Fruit fly (Drosophila melanogaster) whole organism, embryonic: ENCODE results near the gene Exo70.

Experiments
- Abd-B ChIP-seq: fragments of 200-800 bp; sonication (Bioruptor generic); optimal IDR thresholded peaks from 2 replicates; lab custom pipeline; 2018; ENCODE audit warnings: missing biosample characterization, mild to moderate bottlenecking, missing genetic modification characterization, moderate library complexity
- CG10267 ChIP-seq: fragments of 200-800 bp; sonication (Bioruptor generic); optimal IDR thresholded peaks from 2 replicates; lab custom pipeline; 2018; ENCODE audit warnings: missing biosample characterization, mild to moderate bottlenecking, missing genetic modification characterization, moderate library complexity
- CG10654 ChIP-seq: fragments of 200-800 bp; sonication (Bioruptor generic); optimal IDR thresholded peaks from 2 replicates; lab custom pipeline; 2016; ENCODE audit warnings: missing biosample characterization, missing genetic modification characterization
- CG10979 ChIP-seq: fragments of 200-800 bp; sonication (Bioruptor generic); optimal IDR thresholded peaks from 2 replicates; lab custom pipeline; 2018; ENCODE audit warnings: missing biosample characterization, mild to moderate bottlenecking, missing genetic modification characterization, moderate library complexity
- CG11695 ChIP-seq: fragments of 200-800 bp; sonication (Bioruptor generic); IDR thresholded peaks from 3 replicates; pipeline ENCODE4 v1.3.6; 2022; ENCODE audit warnings: missing biosample characterization, missing genetic modification characterization
- CG12659 ChIP-seq: fragments of 200-800 bp; sonication (Bioruptor generic); optimal IDR thresholded peaks from 3 replicates; lab custom pipeline; 2017; ENCODE audit warnings: mild to moderate bottlenecking, missing biosample characterization, missing genetic modification reagents, missing genetic modification characterization
- CG13287 ChIP-seq: fragments of 200-800 bp; sonication (Bioruptor generic); IDR thresholded peaks from 2 replicates; pipeline ENCODE4 v1.3.6; 2022; ENCODE audit warnings: missing biosample characterization, missing genetic modification characterization; ENCODE audit not compliant: partially characterized antibody
- CG13624 ChIP-seq: fragments of 200-800 bp; sonication (Bioruptor generic); optimal IDR thresholded peaks from 2 replicates; lab custom pipeline; 2016; ENCODE audit warnings: missing biosample characterization, missing genetic modification characterization
- CG15514 ChIP-seq: fragments of 200-800 bp; sonication (Bioruptor generic); optimal IDR thresholded peaks from 3 replicates; lab custom pipeline; 2017; ENCODE audit warnings: missing biosample characterization, missing genetic modification characterization, mild to moderate bottlenecking, moderate library complexity, missing genetic modification reagents
- CG15696 ChIP-seq: fragments of 200-800 bp; sonication (Bioruptor generic); optimal IDR thresholded peaks from 2 replicates; lab custom pipeline; 2019; ENCODE audit warnings: missing biosample characterization, mild to moderate bottlenecking, missing genetic modification characterization, moderate library complexity
- CG17186 ChIP-seq: fragments of 200-800 bp; sonication (Bioruptor generic); optimal IDR thresholded peaks from 3 replicates; lab custom pipeline; 2017; ENCODE audit warnings: missing biosample characterization, missing genetic modification reagents, missing genetic modification characterization
- CG1792 ChIP-seq: fragments of 200-800 bp; sonication (Bioruptor generic); optimal IDR thresholded peaks from 2 replicates; lab custom pipeline; 2016; ENCODE audit warnings: missing biosample characterization, missing genetic modification characterization
- CG18599 ChIP-seq: fragments of 200-800 bp; sonication (Bioruptor generic); optimal IDR thresholded peaks from 3 replicates; lab custom pipeline; 2017; ENCODE audit warnings: missing biosample characterization, missing genetic modification characterization, mild to moderate bottlenecking, moderate library complexity, missing genetic modification reagents
- CG2712 ChIP-seq: fragments of 200-800 bp; optimal IDR thresholded peaks from 3 replicates; lab custom pipeline; 2019; ENCODE audit warnings: missing biosample characterization, mild to moderate bottlenecking, missing genetic modification characterization, moderate library complexity
- CG32767 ChIP-seq: fragments of 200-800 bp; sonication (Bioruptor generic); IDR thresholded peaks from 2 replicates; pipeline ENCODE4 v1.3.6; 2022; ENCODE audit warnings: missing biosample characterization, missing genetic modification characterization
- CG32772 ChIP-seq: fragments of 200-800 bp; sonication (Bioruptor generic); IDR thresholded peaks from 2 replicates; pipeline ENCODE4 v1.3.6; 2022; ENCODE audit warnings: missing biosample characterization, missing genetic modification characterization
- CG4404 ChIP-seq: fragments of 200-800 bp; sonication (Bioruptor generic); IDR thresholded peaks from 2 replicates; pipeline ENCODE4 v1.3.6; 2022; ENCODE audit warnings: missing biosample characterization, missing genetic modification characterization
- CG4617 ChIP-seq: fragments of 200-800 bp; sonication (Bioruptor generic); optimal IDR thresholded peaks from 3 replicates; lab custom pipeline; 2016; ENCODE audit warnings: missing biosample characterization, missing genetic modification characterization, borderline replicate concordance
- CG7987 ChIP-seq: fragments of 200-800 bp; sonication (Bioruptor generic); optimal IDR thresholded peaks from 2 replicates; lab custom pipeline; 2018; ENCODE audit warnings: missing biosample characterization, mild to moderate bottlenecking, missing genetic modification characterization, moderate library complexity
- Dek ChIP-seq: fragments of 200-800 bp; sonication (Bioruptor generic); optimal IDR thresholded peaks from 3 replicates; lab custom pipeline; 2019; ENCODE audit warnings: missing biosample characterization, mild to moderate bottlenecking, missing genetic modification characterization, moderate library complexity
- Dref ChIP-seq: fragments of 200-800 bp; sonication (Bioruptor generic); IDR thresholded peaks from 2 replicates; pipeline ENCODE4 v1.3.6; 2022; ENCODE audit warnings: missing biosample characterization, missing genetic modification characterization
- Ets97D ChIP-seq: fragments of 200-800 bp; sonication (Bioruptor generic); optimal IDR thresholded peaks from 3 replicates; lab custom pipeline; 2016; ENCODE audit warnings: missing biosample characterization, missing genetic modification characterization
- HLH4C ChIP-seq: fragments of 200-800 bp; sonication (Bioruptor generic); IDR thresholded peaks from 3 replicates; pipeline ENCODE4 v1.3.6; 2022; ENCODE audit warnings: missing biosample characterization, missing genetic modification characterization; ENCODE audit not compliant: partially characterized antibody
- Hr78 ChIP-seq, 2 experiments: fragments of 200-800 bp in 1 of 2; fragments of >200 bp in 1 of 2; sonication (Bioruptor generic) in 1 of 2; optimal IDR thresholded peaks; 2 replicates each; lab custom pipeline; 2017 to 2019; ENCODE audit warnings: missing biosample characterization in 2 of 2, missing genetic modification characterization in 2 of 2, mild to moderate bottlenecking in 1 of 2, moderate library complexity in 1 of 2
- Lhr ChIP-seq: fragments of 200-800 bp; sonication (Bioruptor generic); optimal IDR thresholded peaks from 3 replicates; lab custom pipeline; 2017; ENCODE audit warnings: mild to moderate bottlenecking, missing biosample characterization, missing genetic modification reagents, missing genetic modification characterization
- Max ChIP-seq: fragments of 200-800 bp; sonication (Bioruptor generic); optimal IDR thresholded peaks from 2 replicates; lab custom pipeline; 2016; ENCODE audit warnings: missing biosample characterization, mild to moderate bottlenecking, missing genetic modification characterization
- Med ChIP-seq: fragments of 200-800 bp; sonication (Bioruptor generic); peaks from one replicate; lab custom pipeline; 2016; ENCODE audit warnings: missing biosample characterization, missing genetic modification characterization, mild to moderate bottlenecking, inconsistent platforms, moderate library complexity
- NC2β ChIP-seq: fragments of 200-800 bp; sonication (Bioruptor generic); optimal IDR thresholded peaks from 2 replicates; lab custom pipeline; 2016; ENCODE audit warnings: missing biosample characterization, missing genetic modification characterization
- Sry-δ ChIP-seq: fragments of 200-800 bp; sonication (Bioruptor generic); optimal IDR thresholded peaks from 2 replicates; lab custom pipeline; 2016; ENCODE audit warnings: missing biosample characterization, missing genetic modification characterization
- Xbp1 ChIP-seq: fragments of 200-800 bp; sonication (Bioruptor generic); optimal IDR thresholded peaks from 3 replicates; lab custom pipeline; 2016; ENCODE audit warnings: missing biosample characterization, mild to moderate bottlenecking, missing genetic modification characterization
- YL-1 ChIP-seq: fragments of 200-800 bp; sonication (Bioruptor generic); optimal IDR thresholded peaks from 3 replicates; lab custom pipeline; 2017; ENCODE audit warnings: missing biosample characterization, mild to moderate bottlenecking, missing genetic modification characterization
- disco-r ChIP-seq: fragments of 200-800 bp; sonication (Bioruptor generic); optimal IDR thresholded peaks from 2 replicates; lab custom pipeline; 2016; ENCODE audit warnings: missing biosample characterization, missing genetic modification characterization
- fd3F ChIP-seq: fragments of 200-800 bp; sonication (Bioruptor generic); optimal IDR thresholded peaks from 2 replicates; lab custom pipeline; 2018; ENCODE audit warnings: missing biosample characterization, mild to moderate bottlenecking, missing genetic modification characterization, moderate library complexity
- hkb ChIP-seq, 2 experiments: fragments of 200-800 bp in 1 of 2; fragments of >200 bp in 1 of 2; sonication (Bioruptor generic) in 1 of 2; IDR thresholded peaks in 1 of 2; optimal IDR thresholded peaks in 1 of 2; 2 replicates each; pipeline versions ENCODE4 v1.3.6 to Lab custom; 2017 to 2022; ENCODE audit warnings: missing biosample characterization in 1 of 2, missing genetic modification characterization in 1 of 2
- insv ChIP-seq, 2 experiments: fragments of 200-800 bp; sonication (Bioruptor generic); optimal IDR thresholded peaks; 3 replicates each; lab custom pipeline; 2016 to 2018; ENCODE audit warnings: missing biosample characterization in 2 of 2, missing genetic modification characterization in 2 of 2
- kah ChIP-seq: fragments of 200-800 bp; sonication (Bioruptor generic); optimal IDR thresholded peaks from 2 replicates; lab custom pipeline; 2018; ENCODE audit warnings: missing biosample characterization, mild to moderate bottlenecking, missing genetic modification characterization
- nau ChIP-seq: fragments of 200-800 bp; sonication (Bioruptor generic); optimal IDR thresholded peaks from 3 replicates; lab custom pipeline; 2017; ENCODE audit warnings: missing biosample characterization, mild to moderate bottlenecking, missing genetic modification characterization, missing genetic modification reagents
- oc ChIP-seq: fragments of 200-800 bp; sonication (Bioruptor generic); optimal IDR thresholded peaks from 2 replicates; lab custom pipeline; 2018; ENCODE audit warnings: missing biosample characterization, mild to moderate bottlenecking, missing genetic modification characterization, moderate library complexity
- odd ChIP-seq: fragments of 200-800 bp; sonication (Bioruptor generic); optimal IDR thresholded peaks from 2 replicates; lab custom pipeline; 2017; ENCODE audit warnings: missing biosample characterization, mild to moderate bottlenecking, missing genetic modification characterization
- pfk ChIP-seq: fragments of 200-800 bp; sonication (Bioruptor generic); optimal IDR thresholded peaks from 2 replicates; lab custom pipeline; 2018; ENCODE audit warnings: missing biosample characterization, mild to moderate bottlenecking, missing genetic modification characterization, moderate library complexity
- phol ChIP-seq: fragments of 200-800 bp; sonication (Bioruptor generic); optimal IDR thresholded peaks from 3 replicates; lab custom pipeline; 2018; ENCODE audit warnings: missing biosample characterization, mild to moderate bottlenecking, missing genetic modification characterization, moderate library complexity
- salm ChIP-seq: fragments of 200-800 bp; sonication (Bioruptor generic); optimal IDR thresholded peaks from 2 replicates; lab custom pipeline; 2018; ENCODE audit warnings: missing biosample characterization, mild to moderate bottlenecking, missing genetic modification characterization
- scrt ChIP-seq: fragments of 200-800 bp; sonication (Bioruptor generic); optimal IDR thresholded peaks from 2 replicates; lab custom pipeline; 2018; ENCODE audit warnings: missing biosample characterization, mild to moderate bottlenecking, missing genetic modification characterization, moderate library complexity
- sd ChIP-seq: fragments of 200-800 bp; sonication (Bioruptor generic); optimal IDR thresholded peaks from 3 replicates; lab custom pipeline; 2018; ENCODE audit warnings: missing biosample characterization, mild to moderate bottlenecking, missing genetic modification characterization, moderate library complexity
- sens ChIP-seq: fragments of 200-800 bp; sonication (Bioruptor generic); peaks from one replicate; lab custom pipeline; 2016; ENCODE audit warnings: missing biosample characterization, missing genetic modification characterization
- slp2 ChIP-seq: fragments of 200-800 bp; sonication (Bioruptor generic); optimal IDR thresholded peaks from 2 replicates; lab custom pipeline; 2016; ENCODE audit warnings: missing biosample characterization, missing genetic modification characterization
- stwl ChIP-seq: fragments of 200-800 bp; sonication (Bioruptor generic); optimal IDR thresholded peaks from 3 replicates; lab custom pipeline; 2018; ENCODE audit warnings: missing biosample characterization, mild to moderate bottlenecking, missing genetic modification characterization, moderate library complexity
- trh ChIP-seq: fragments of 200-800 bp; sonication (Bioruptor generic); optimal IDR thresholded peaks from 2 replicates; lab custom pipeline; 2016; ENCODE audit warnings: missing biosample characterization, missing genetic modification characterization
- yki ChIP-seq: fragments of >200 bp; optimal IDR thresholded peaks from 3 replicates; lab custom pipeline; 2018

The Exo70 gene

dm6 chr3L:8411439-8411897, at the start of gene Exo70:
Exo70 (plus strand) TSS chr3L:8411851.
- TF ChIP-seq CG18599, result no peak
- TF ChIP-seq CG32772 (GFP tag; lab: Robert Waterston, UW), result peak; percentile 64
- TF ChIP-seq CG15696 (tag; lab: Kevin White, UChicago), result no peak
- TF ChIP-seq CG15514 (GFP tag; lab: Kevin White, UChicago), result peak; percentile 43
- no peak for TF ChIP-seq trh
- no peak for TF ChIP-seq yki
- no peak for TF ChIP-seq odd
- peak; percentile 38 for TF ChIP-seq YL-1
- peak; percentile 23 for TF ChIP-seq Max (GFP tag; lab: Kevin White, UChicago)
- peak; percentile 82 for TF ChIP-seq sd (tag; lab: Kevin White, UChicago)
- no peak for TF ChIP-seq CG7987 (GFP tag; lab: Kevin White, UChicago)
- TF ChIP-seq hkb (optimal IDR thresholded peaks at IDR 0.05; lab: Kevin White, UChicago), result peak; percentile 24
- no peak for TF ChIP-seq hkb (GFP tag; IDR thresholded peaks at IDR 0.05; lab: Robert Waterston, UW)
- peak; percentile 15 for TF ChIP-seq CG10979
- peak; percentile 36 for TF ChIP-seq Xbp1 (GFP tag; lab: Kevin White, UChicago)
- TF ChIP-seq Dref (GFP tag; lab: Robert Waterston, UW), result no peak
- peak; percentile 31 for TF ChIP-seq Lhr (GFP tag; lab: Kevin White, UChicago)
- TF ChIP-seq CG13624 (GFP tag; lab: Kevin White, UChicago), result no peak
- peak; percentile 13 for TF ChIP-seq CG2712 (tag; lab: Kevin White, UChicago)
- TF ChIP-seq Hr78 (GFP tag; optimal IDR thresholded peaks at IDR 0.05; lab: Kevin White, UChicago), result no peak
- no peak for TF ChIP-seq CG4404 (GFP tag; lab: Robert Waterston, UW)
- no peak for TF ChIP-seq Dek (tag; lab: Kevin White, UChicago)
- no peak for TF ChIP-seq CG10654 (GFP tag; lab: Kevin White, UChicago)
- peak in 1 of 2 experiments; percentile 19 for TF ChIP-seq insv (GFP tag; optimal IDR thresholded peaks at IDR 0.05; lab: Kevin White, UChicago)
- peak; percentile 13 for TF ChIP-seq salm (tag; lab: Kevin White, UChicago)
- peak; percentile 50 for TF ChIP-seq Sry-δ
- peak; percentile 90 for TF ChIP-seq sens (GFP tag; lab: Kevin White, UChicago)
- no peak for TF ChIP-seq CG1792
- peak; percentile 28; the same call in 1 of the 2 replicates for TF ChIP-seq CG13287 (GFP tag; lab: Robert Waterston, UW)
- peak; percentile 17 for TF ChIP-seq Abd-B (GFP tag; lab: Kevin White, UChicago)
- peak; percentile 69 for TF ChIP-seq stwl (tag; lab: Kevin White, UChicago)
- peak; percentile 67 for TF ChIP-seq scrt (GFP tag; lab: Kevin White, UChicago)
- TF ChIP-seq NC2β (GFP tag; lab: Kevin White, UChicago), result no peak
- TF ChIP-seq Med (GFP tag; lab: Kevin White, UChicago), result peak; percentile 61
- TF ChIP-seq oc, result no peak
- TF ChIP-seq CG10267 (tag; lab: Kevin White, UChicago), result peak; percentile 74
- TF ChIP-seq CG11695 (GFP tag; lab: Robert Waterston, UW), result no peak
- peak; percentile 65 for TF ChIP-seq phol (tag; lab: Kevin White, UChicago)
- no peak for TF ChIP-seq slp2 (GFP tag; lab: Kevin White, UChicago)
- TF ChIP-seq disco-r (GFP tag; lab: Kevin White, UChicago), result no peak
- no peak for TF ChIP-seq HLH4C (GFP tag; lab: Robert Waterston, UW)
- peak; percentile 19 for TF ChIP-seq fd3F
- TF ChIP-seq CG12659, result peak; percentile 54
- no peak for TF ChIP-seq nau (GFP tag; lab: Kevin White, UChicago)
- peak; percentile 48 for TF ChIP-seq CG4617 (GFP tag; lab: Kevin White, UChicago)
- TF ChIP-seq CG17186 (GFP tag; lab: Kevin White, UChicago), result peak; percentile 7
- TF ChIP-seq Ets97D (GFP tag; lab: Kevin White, UChicago), result peak; percentile 51
- peak; percentile 93 for TF ChIP-seq kah (GFP tag; lab: Kevin White, UChicago)
- TF ChIP-seq pfk, result no peak
- TF ChIP-seq CG32767, result no peak
